Fruit fly (Drosophila melanogaster) whole organism, wandering third instar larva: ENCODE results near the gene aspr.
"Not testable (repeated sequence)": the region's sequence is repeated elsewhere in the genome, so short reads cannot be mapped to it uniquely, and the experiment has no call there.

Experiments
- Dif ChIP-seq: fragments of 200-275, 200-300 bp; sonication (Bioruptor generic); optimal IDR thresholded peaks from 2 replicates; lab custom pipeline; 2018; ENCODE audit warnings: missing biosample characterization, missing genetic modification characterization; ENCODE audit not compliant: partially characterized antibody
- OdsH ChIP-seq: fragments of 200-800 bp; sonication (Bioruptor generic); optimal IDR thresholded peaks from 2 replicates; lab custom pipeline; 2016; ENCODE audit warnings: missing biosample characterization, mild to moderate bottlenecking, missing genetic modification characterization
- br ChIP-seq: fragments of 200-800 bp; sonication (Bioruptor generic); optimal IDR thresholded peaks from 2 replicates; lab custom pipeline; 2016; ENCODE audit warnings: missing biosample characterization, missing genetic modification characterization
- ey ChIP-seq: fragments of 200-800 bp; sonication (Bioruptor generic); optimal IDR thresholded peaks from 2 replicates; lab custom pipeline; 2016; ENCODE audit warnings: missing biosample characterization, missing genetic modification characterization
- sage ChIP-seq: fragments of 200-800 bp; sonication (Bioruptor generic); optimal IDR thresholded peaks from 2 replicates; lab custom pipeline; 2016; ENCODE audit warnings: missing biosample characterization, mild to moderate bottlenecking, missing genetic modification characterization
- sv ChIP-seq: fragments of 200-800 bp; sonication (Bioruptor generic); optimal IDR thresholded peaks from 3 replicates; lab custom pipeline; 2016; ENCODE audit warnings: missing biosample characterization, missing genetic modification characterization
- woc ChIP-seq: sonication (Bioruptor generic); optimal IDR thresholded peaks from 2 replicates; lab custom pipeline; 2016; ENCODE audit warnings: missing biosample characterization, mild to moderate bottlenecking, missing genetic modification characterization

- TF ChIP-seq ey (GFP tag; lab: Kevin White, UChicago); OdsH (GFP tag; lab: Kevin White, UChicago); sage (GFP tag; lab: Kevin White, UChicago); sv; br (GFP tag; lab: Kevin White, UChicago); woc (GFP tag; lab: Kevin White, UChicago); Dif (GFP tag; lab: Kevin White, UChicago): not testable (repeated sequence)
These were observed 46.2 kb downstream of the aspr start, which contains the start of gene Sdic3 for dm6 chrX:20194127-20194526.
